Worm (Caenorhabditis elegans): ENCODE data around the gene unc-6.
A peak's percentile ranks its signal among the peaks of the same experiment; 100 is the strongest.

DNA sequence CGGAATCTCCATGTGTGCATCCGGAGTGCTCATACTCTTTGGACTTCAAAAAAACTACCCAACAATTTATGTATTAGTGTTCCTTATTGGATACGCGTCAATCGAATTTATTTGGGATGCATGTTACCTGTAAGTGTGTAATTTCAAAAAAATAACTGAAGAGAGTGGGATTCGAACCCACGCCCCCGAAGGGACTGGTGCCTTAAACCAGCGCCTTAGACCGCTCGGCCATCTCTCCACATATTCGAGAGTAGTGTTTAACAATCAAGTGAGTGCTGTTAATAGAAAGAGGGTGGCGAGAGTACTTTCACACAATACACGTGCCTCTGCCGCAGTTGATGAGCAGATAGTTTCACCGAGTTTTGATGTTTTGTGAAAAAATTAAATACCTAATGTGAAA, 13.5 kb downstream of the unc-6 start:
- TF ChIP-seq egl-27 (tag; optimal IDR thresholded peaks at IDR 0.05) (no peak), lin-39 (tag; optimal IDR thresholded peaks at IDR 0.05) (no peak), nhr-11 (tag; optimal IDR thresholded peaks at IDR 0.05) (no peak), nhr-6 (tag; optimal IDR thresholded peaks at IDR 0.05) (no peak), unc-62 (GFP tag; optimal IDR thresholded peaks at IDR 0.05) (no peak), ztf-11 (tag; optimal IDR thresholded peaks at IDR 0.05) (no peak), sma-9 (GFP tag; optimal IDR thresholded peaks at IDR 0.05) (peak; percentile 46), sma-9 (tag; optimal IDR thresholded peaks at IDR 0.05) (no peak), ceh-82 (tag; optimal IDR thresholded peaks at IDR 0.05) (no peak)
